Worm (Caenorhabditis elegans) whole organism, midembryonic: Measurements from ENCODE around the gene srw-34.

Experiments used
- T22C8.4 ChIP-seq: fragments of 200-800 bp; sonication (Bioruptor generic); IDR thresholded peaks from 2 replicates; pipeline ENCODE4 v1.3.6; 2022; ENCODE audit warnings: missing genetic modification characterization, missing compliant biosample characterization
- cog-1 ChIP-seq: sonication (generic microtip); optimal IDR thresholded peaks from 2 replicates; lab custom pipeline; 2016; ENCODE audit warnings: missing genetic modification characterization, missing compliant biosample characterization
- flt-1 ChIP-seq: fragments of 200-800 bp; sonication (Bioruptor generic); IDR thresholded peaks from 2 replicates; pipeline ENCODE4 v1.3.6; 2022; ENCODE audit warnings: missing genetic modification characterization, missing compliant biosample characterization
- klf-2 ChIP-seq: fragments of 200-800 bp; sonication (Bioruptor generic); conservative IDR thresholded peaks from 2 replicates; pipeline ENCODE4 v1.3.6; 2022; ENCODE audit warnings: missing genetic modification reagents, missing genetic modification characterization, missing compliant biosample characterization
- med-1 ChIP-seq: sonication (generic microtip); optimal IDR thresholded peaks from 2 replicates; lab custom pipeline; 2017; ENCODE audit warnings: missing genetic modification characterization, mild to moderate bottlenecking, missing compliant biosample characterization, antibody characterized with exemption, missing genetic modification reagents; ENCODE audit not compliant: insufficient read depth
- ref-1 ChIP-seq: fragments of 200-800 bp; sonication (Bioruptor generic); conservative IDR thresholded peaks from 2 replicates; pipeline ENCODE4 v1.3.6; 2022; ENCODE audit warnings: missing genetic modification reagents, missing genetic modification characterization, missing compliant biosample characterization
- tab-1 ChIP-seq: fragments of 200-800 bp; sonication (Bioruptor generic); IDR thresholded peaks from 2 replicates; pipeline ENCODE4 v1.3.6; 2022; ENCODE audit warnings: missing genetic modification characterization, missing compliant biosample characterization
- ztf-23 ChIP-seq: fragments of 200-800 bp; sonication (Bioruptor generic); IDR thresholded peaks from 2 replicates; pipeline ENCODE4 v1.3.6; 2022; ENCODE audit warnings: missing genetic modification reagents, missing genetic modification characterization, missing compliant biosample characterization
- ztf-29 ChIP-seq: fragments of 200-800 bp; sonication (Bioruptor generic); IDR thresholded peaks from 2 replicates; pipeline ENCODE4 v1.3.6; 2022; ENCODE audit warnings: missing genetic modification reagents, missing genetic modification characterization, missing compliant biosample characterization

The srw-34 gene

ce11 chrV:16506650-16507049 lies 15.5 kb downstream of the srw-34 start:
- no peak for TF ChIP-seq ztf-29
- no peak for TF ChIP-seq T22C8.4 (GFP tag; lab: Robert Waterston, UW)
- no peak for TF ChIP-seq klf-2 (GFP tag; lab: Robert Waterston, UW)
- no peak for TF ChIP-seq med-1
- TF ChIP-seq cog-1 (tag; lab: Kevin White, UChicago), result no peak
- no peak for TF ChIP-seq ref-1 (GFP tag; lab: Robert Waterston, UW)
- TF ChIP-seq tab-1 (GFP tag; lab: Robert Waterston, UW), result no peak
- TF ChIP-seq ztf-23 (GFP tag; lab: Robert Waterston, UW), result no peak
- no peak for TF ChIP-seq flt-1 (GFP tag; lab: Robert Waterston, UW)

- no peak for TF ChIP-seq ztf-29
- TF ChIP-seq T22C8.4 (GFP tag; lab: Robert Waterston, UW), result no peak
- TF ChIP-seq med-1, result no peak
- no peak for TF ChIP-seq cog-1 (tag; lab: Kevin White, UChicago)
Observed at ce11 chrV:16505828-16506227, 16.3 kb downstream of the srw-34 start, which contains the start of gene nhr-54. TSS of gene nhr-54 (minus strand) at chrV:16505928.

ce11 chrV:16503164-16503563 lies 19.0 kb downstream of the srw-34 start, which contains the start of gene F36D3.14:
TSS of gene F36D3.14 (minus strand) at chrV:16503264.
- TF ChIP-seq klf-2 (GFP tag; lab: Robert Waterston, UW) (no peak), T22C8.4 (GFP tag; lab: Robert Waterston, UW) (no peak)

- TF ChIP-seq med-1 (no peak), T22C8.4 (GFP tag; lab: Robert Waterston, UW) (no peak), klf-2 (GFP tag; lab: Robert Waterston, UW) (no peak)
Observed at ce11 chrV:16499006-16499405, 23.1 kb downstream of the srw-34 start, which contains the start of gene F36D3.1. TSS of gene F36D3.1 (plus strand) at chrV:16499352.

- TF ChIP-seq cog-1 (tag; lab: Kevin White, UChicago) (no peak), flt-1 (GFP tag; lab: Robert Waterston, UW) (no peak), klf-2 (GFP tag; lab: Robert Waterston, UW) (no peak), med-1 (no peak), ztf-23 (GFP tag; lab: Robert Waterston, UW) (no peak)
Observed at ce11 chrV:16497504-16497903, 24.6 kb downstream of the srw-34 start, which contains the start of gene srh-136. TSS of gene srh-136 (minus strand) at chrV:16497596.

- no peak for TF ChIP-seq ref-1 (GFP tag; lab: Robert Waterston, UW)
- TF ChIP-seq ztf-29, result no peak
- TF ChIP-seq tab-1 (GFP tag; lab: Robert Waterston, UW), result no peak
- TF ChIP-seq klf-2 (GFP tag; lab: Robert Waterston, UW), result no peak
- no peak for TF ChIP-seq med-1
- no peak for TF ChIP-seq flt-1 (GFP tag; lab: Robert Waterston, UW)
- no peak for TF ChIP-seq T22C8.4 (GFP tag; lab: Robert Waterston, UW)
- no peak for TF ChIP-seq ztf-23 (GFP tag; lab: Robert Waterston, UW)
- TF ChIP-seq cog-1 (tag; lab: Kevin White, UChicago), result no peak
Observed at ce11 chrV:16494359-16494758, 27.8 kb downstream of the srw-34 start, which contains the start of gene comt-2. TSS of gene comt-2 (minus strand) at chrV:16494489.

ce11 chrV:16488172-16488571 lies 34.0 kb downstream of the srw-34 start, which contains the start of gene sqst-4:
TSS of gene sqst-4 (plus strand) at chrV:16488472.
- no peak for TF ChIP-seq T22C8.4 (GFP tag; lab: Robert Waterston, UW)
- no peak for TF ChIP-seq ztf-23 (GFP tag; lab: Robert Waterston, UW)
- no peak for TF ChIP-seq flt-1 (GFP tag; lab: Robert Waterston, UW)
- no peak for TF ChIP-seq ztf-29
- TF ChIP-seq klf-2 (GFP tag; lab: Robert Waterston, UW), result no peak
- no peak for TF ChIP-seq tab-1 (GFP tag; lab: Robert Waterston, UW)
- no peak for TF ChIP-seq cog-1 (tag; lab: Kevin White, UChicago)
- no peak for TF ChIP-seq ref-1 (GFP tag; lab: Robert Waterston, UW)
- TF ChIP-seq med-1, result no peak

- TF ChIP-seq med-1 (no peak), ztf-29 (no peak), klf-2 (GFP tag; lab: Robert Waterston, UW) (no peak), ztf-23 (GFP tag; lab: Robert Waterston, UW) (no peak), ref-1 (GFP tag; lab: Robert Waterston, UW) (no peak), cog-1 (tag; lab: Kevin White, UChicago) (no peak), T22C8.4 (GFP tag; lab: Robert Waterston, UW) (no peak), tab-1 (GFP tag; lab: Robert Waterston, UW) (no peak), flt-1 (GFP tag; lab: Robert Waterston, UW) (no peak)
Observed at ce11 chrV:16487474-16487873, 34.7 kb downstream of the srw-34 start, which contains the start of gene Y32B12A.5. TSS of gene Y32B12A.5 (minus strand) at chrV:16487574.

ce11 chrV:16483681-16484080 lies 38.5 kb downstream of the srw-34 start, which contains the start of gene srh-139:
TSS of gene srh-139 (plus strand) at chrV:16483981.
- TF ChIP-seq tab-1 (GFP tag; lab: Robert Waterston, UW), result no peak
- TF ChIP-seq klf-2 (GFP tag; lab: Robert Waterston, UW), result no peak
- TF ChIP-seq med-1, result no peak
- no peak for TF ChIP-seq flt-1 (GFP tag; lab: Robert Waterston, UW)
- TF ChIP-seq ref-1 (GFP tag; lab: Robert Waterston, UW), result no peak
- no peak for TF ChIP-seq ztf-29
- no peak for TF ChIP-seq cog-1 (tag; lab: Kevin White, UChicago)

- TF ChIP-seq tab-1 (GFP tag; lab: Robert Waterston, UW) (no peak), flt-1 (GFP tag; lab: Robert Waterston, UW) (no peak), ref-1 (GFP tag; lab: Robert Waterston, UW) (no peak), ztf-29 (no peak), T22C8.4 (GFP tag; lab: Robert Waterston, UW) (no peak), ztf-23 (GFP tag; lab: Robert Waterston, UW) (no peak), cog-1 (tag; lab: Kevin White, UChicago) (no peak), med-1 (no peak), klf-2 (GFP tag; lab: Robert Waterston, UW) (no peak)
Observed at ce11 chrV:16483044-16483443, 39.1 kb downstream of the srw-34 start, which contains the start of gene F57E7.2. TSS of gene F57E7.2 (minus strand) at chrV:16483144.
